Fruit fly (Drosophila melanogaster) S2 (cell line): Measurements from ENCODE around the gene Or98b.

Experiments
- CG8478 ChIP-seq: fragments of >200 bp; optimal IDR thresholded peaks from 2 replicates; lab custom pipeline; 2018
- CTCF ChIP-seq, 2 experiments: fragments of >200 bp; optimal IDR thresholded peaks; 2 replicates each; lab custom pipeline; 2018

DNA sequence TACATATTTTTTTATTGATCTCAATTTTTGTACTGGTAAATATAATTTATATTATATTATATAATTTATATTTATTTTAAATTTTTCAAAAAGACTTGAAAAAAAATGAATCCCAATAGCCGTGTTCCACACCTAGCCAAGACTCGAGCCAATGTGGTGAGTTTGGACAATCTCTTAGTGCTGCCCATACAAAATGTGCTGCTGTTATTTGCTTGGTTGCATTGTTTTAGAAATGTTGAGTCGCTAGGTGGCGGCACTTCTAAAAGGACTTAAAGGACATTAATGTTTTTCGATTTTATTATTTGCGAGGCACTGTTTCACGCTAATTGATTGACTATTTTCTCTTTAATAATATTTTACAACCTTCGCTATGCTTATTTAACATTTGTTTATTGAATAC lies 6.8 kb upstream of the Or98b start:
- TF ChIP-seq CTCF (optimal IDR thresholded peaks at IDR 0.05; lab: Kevin White, UChicago) (peak; percentile 95 to 96), CG8478 (lab: Kevin White, UChicago) (no peak)
